Fruit fly (Drosophila melanogaster) whole organism, embryonic: Measurements from ENCODE around the gene CG43402.

ENCODE experiments used
- Aef1 ChIP-seq: fragments of 200-800 bp; sonication (Bioruptor generic); IDR thresholded peaks from 3 replicates; pipeline ENCODE4 v1.3.6; 2022; ENCODE audit warnings: missing biosample characterization, missing genetic modification characterization
- Bdp1 ChIP-seq: fragments of 200-800 bp; sonication (Bioruptor generic); optimal IDR thresholded peaks from 3 replicates; lab custom pipeline; 2016; ENCODE audit warnings: missing biosample characterization, missing genetic modification characterization
- BtbVII ChIP-seq: fragments of 200-800 bp; sonication (Bioruptor generic); optimal IDR thresholded peaks from 3 replicates; lab custom pipeline; 2017; ENCODE audit warnings: missing biosample characterization, mild to moderate bottlenecking, missing genetic modification characterization
- CG10274 ChIP-seq: fragments of 200-800 bp; sonication (Bioruptor generic); optimal IDR thresholded peaks from 3 replicates; lab custom pipeline; 2017; ENCODE audit warnings: missing biosample characterization, mild to moderate bottlenecking, missing genetic modification characterization
- CG11456 ChIP-seq: fragments of 200-800 bp; sonication (Bioruptor generic); IDR thresholded peaks from 3 replicates; pipeline ENCODE4 v1.3.6; 2022; ENCODE audit warnings: missing biosample characterization, missing genetic modification characterization
- CG1233 ChIP-seq: fragments of 200-800 bp; sonication (Bioruptor generic); optimal IDR thresholded peaks from 4 replicates; lab custom pipeline; 2018; ENCODE audit warnings: missing biosample characterization, mild to moderate bottlenecking, missing genetic modification characterization
- CG13287 ChIP-seq: fragments of 200-800 bp; sonication (Bioruptor generic); IDR thresholded peaks from 2 replicates; pipeline ENCODE4 v1.3.6; 2022; ENCODE audit warnings: missing biosample characterization, missing genetic modification characterization; ENCODE audit not compliant: partially characterized antibody
- CG13624 ChIP-seq: fragments of 200-800 bp; sonication (Bioruptor generic); optimal IDR thresholded peaks from 2 replicates; lab custom pipeline; 2016; ENCODE audit warnings: missing biosample characterization, missing genetic modification characterization
- CG14014 ChIP-seq: fragments of 200-800 bp; sonication (Bioruptor generic); IDR thresholded peaks from 2 replicates; pipeline ENCODE4 v1.3.6; 2022; ENCODE audit warnings: missing biosample characterization, missing genetic modification characterization
- CG15073 ChIP-seq: fragments of 200-800 bp; sonication (Bioruptor generic); optimal IDR thresholded peaks from 2 replicates; lab custom pipeline; 2016; ENCODE audit warnings: missing biosample characterization, missing genetic modification characterization
- CG15514 ChIP-seq: fragments of 200-800 bp; sonication (Bioruptor generic); optimal IDR thresholded peaks from 3 replicates; lab custom pipeline; 2017; ENCODE audit warnings: missing biosample characterization, missing genetic modification characterization, mild to moderate bottlenecking, moderate library complexity, missing genetic modification reagents
- CG17328 ChIP-seq: fragments of 200-800 bp; sonication (Bioruptor generic); IDR thresholded peaks from 2 replicates; pipeline ENCODE4 v1.3.6; 2022; ENCODE audit warnings: missing biosample characterization, missing genetic modification characterization
- CG18262 ChIP-seq: fragments of 200-800 bp; optimal IDR thresholded peaks from 3 replicates; lab custom pipeline; 2019; ENCODE audit warnings: missing biosample characterization, mild to moderate bottlenecking, missing genetic modification characterization, moderate library complexity
- CG2712 ChIP-seq: fragments of 200-800 bp; optimal IDR thresholded peaks from 3 replicates; lab custom pipeline; 2019; ENCODE audit warnings: missing biosample characterization, mild to moderate bottlenecking, missing genetic modification characterization, moderate library complexity
- CG30020 ChIP-seq: fragments of 200-800 bp; optimal IDR thresholded peaks from 2 replicates; lab custom pipeline; 2019; ENCODE audit warnings: missing biosample characterization, mild to moderate bottlenecking, missing genetic modification characterization, moderate library complexity
- CG31441 ChIP-seq: fragments of 200-800 bp; sonication (Bioruptor generic); IDR thresholded peaks from 2 replicates; pipeline ENCODE4 v1.3.6; 2022; ENCODE audit warnings: missing biosample characterization, missing genetic modification characterization
- CG6683 ChIP-seq: fragments of 200-800 bp; sonication (Bioruptor generic); optimal IDR thresholded peaks from 2 replicates; lab custom pipeline; 2017; ENCODE audit warnings: missing biosample characterization, mild to moderate bottlenecking, missing genetic modification characterization, missing genetic modification reagents
- CG6689 ChIP-seq: fragments of 200-800 bp; sonication (Bioruptor generic); IDR thresholded peaks from 2 replicates; pipeline ENCODE4 v1.3.6; 2022; ENCODE audit warnings: missing biosample characterization, missing genetic modification characterization
- CG7928 ChIP-seq: fragments of 200-800 bp; sonication (Bioruptor generic); optimal IDR thresholded peaks from 2 replicates; lab custom pipeline; 2017; ENCODE audit warnings: missing biosample characterization, mild to moderate bottlenecking, missing genetic modification characterization
- CG8359 ChIP-seq: fragments of 200-800 bp; sonication (Bioruptor generic); optimal IDR thresholded peaks from 2 replicates; lab custom pipeline; 2017; ENCODE audit warnings: missing biosample characterization, mild to moderate bottlenecking, missing genetic modification characterization, borderline replicate concordance
- CG9437 ChIP-seq: fragments of 200-800 bp; sonication (Bioruptor generic); optimal IDR thresholded peaks from 2 replicates; lab custom pipeline; 2018; ENCODE audit warnings: missing biosample characterization, mild to moderate bottlenecking, missing genetic modification characterization
- CG9727 ChIP-seq: fragments of 200-800 bp; sonication (Bioruptor generic); optimal IDR thresholded peaks from 3 replicates; lab custom pipeline; 2017; ENCODE audit warnings: missing biosample characterization, mild to moderate bottlenecking, missing genetic modification characterization
- CoRest ChIP-seq: fragments of 200-800 bp; sonication (Bioruptor generic); optimal IDR thresholded peaks from 3 replicates; lab custom pipeline; 2018; ENCODE audit warnings: missing biosample characterization, mild to moderate bottlenecking, missing genetic modification characterization, moderate library complexity
- Dip3 ChIP-seq: fragments of 200-800 bp; sonication (Bioruptor generic); optimal IDR thresholded peaks from 3 replicates; lab custom pipeline; 2016; ENCODE audit warnings: missing biosample characterization, missing genetic modification characterization
- Dll ChIP-seq: fragments of 200-800 bp; sonication (Bioruptor generic); IDR thresholded peaks from 4 replicates; pipeline ENCODE4 v1.3.6; 2022; ENCODE audit warnings: missing biosample characterization, missing genetic modification characterization; ENCODE audit not compliant: partially characterized antibody
- Doc2 ChIP-seq: fragments of 200-800 bp; sonication (Bioruptor generic); IDR thresholded peaks from 2 replicates; pipeline ENCODE4 v1.3.6; 2022; ENCODE audit warnings: missing biosample characterization, missing genetic modification characterization
- HmgD ChIP-seq: fragments of 200-800 bp; sonication (Bioruptor generic); optimal IDR thresholded peaks from 3 replicates; lab custom pipeline; 2016; ENCODE audit warnings: missing biosample characterization, missing genetic modification characterization
- Hr78 ChIP-seq, 2 experiments: fragments of 200-800 bp in 1 of 2; fragments of >200 bp in 1 of 2; sonication (Bioruptor generic) in 1 of 2; optimal IDR thresholded peaks; 2 replicates each; lab custom pipeline; 2017 to 2019; ENCODE audit warnings: missing biosample characterization in 2 of 2, missing genetic modification characterization in 2 of 2, mild to moderate bottlenecking in 1 of 2, moderate library complexity in 1 of 2
- MTF-1 ChIP-seq: fragments of 200-800 bp; sonication (Bioruptor generic); optimal IDR thresholded peaks from 2 replicates; lab custom pipeline; 2018; ENCODE audit warnings: missing biosample characterization, mild to moderate bottlenecking, missing genetic modification characterization, borderline replicate concordance
- NFAT ChIP-seq: fragments of 200-800 bp; sonication (Bioruptor generic); IDR thresholded peaks from 2 replicates; pipeline ENCODE4 v1.3.6; 2022; ENCODE audit warnings: missing biosample characterization, missing genetic modification characterization
- Neu2 ChIP-seq: fragments of 200-800 bp; sonication (Bioruptor generic); optimal IDR thresholded peaks from 3 replicates; lab custom pipeline; 2016; ENCODE audit warnings: missing biosample characterization, missing genetic modification characterization, borderline replicate concordance
- Poxn ChIP-seq: fragments of 200-800 bp; sonication (Bioruptor generic); IDR thresholded peaks from 2 replicates; pipeline ENCODE4 v1.3.6; 2022; ENCODE audit warnings: missing biosample characterization, missing genetic modification characterization
- Ssrp ChIP-seq: fragments of 200-800 bp; sonication (Bioruptor generic); optimal IDR thresholded peaks from 2 replicates; lab custom pipeline; 2018; ENCODE audit warnings: missing biosample characterization, mild to moderate bottlenecking, missing genetic modification characterization, moderate library complexity
- corto ChIP-seq: fragments of 200-800 bp; sonication (Bioruptor generic); optimal IDR thresholded peaks from 2 replicates; lab custom pipeline; 2016; ENCODE audit warnings: missing biosample characterization, mild to moderate bottlenecking, missing genetic modification characterization, moderate library complexity
- dmrt11E ChIP-seq: fragments of 200-800 bp; sonication (Bioruptor generic); optimal IDR thresholded peaks from 3 replicates; lab custom pipeline; 2018; ENCODE audit warnings: missing biosample characterization, mild to moderate bottlenecking, missing genetic modification characterization, moderate library complexity
- ewg ChIP-seq: fragments of 200-800 bp; sonication (Bioruptor generic); optimal IDR thresholded peaks from 3 replicates; lab custom pipeline; 2017; ENCODE audit warnings: mild to moderate bottlenecking, missing biosample characterization, missing genetic modification reagents, missing genetic modification characterization
- fd102C ChIP-seq: fragments of 200-800 bp; sonication (Bioruptor generic); optimal IDR thresholded peaks from 2 replicates; lab custom pipeline; 2018; ENCODE audit warnings: missing biosample characterization, mild to moderate bottlenecking, missing genetic modification characterization, moderate library complexity
- gem ChIP-seq: fragments of 200-800 bp; sonication (Bioruptor generic); optimal IDR thresholded peaks from 2 replicates; lab custom pipeline; 2019; ENCODE audit warnings: missing biosample characterization, mild to moderate bottlenecking, missing genetic modification characterization, moderate library complexity
- luna ChIP-seq: fragments of 200-800 bp; sonication (Bioruptor generic); optimal IDR thresholded peaks from 2 replicates; lab custom pipeline; 2016; ENCODE audit warnings: missing biosample characterization, missing genetic modification characterization
- nau ChIP-seq: fragments of 200-800 bp; sonication (Bioruptor generic); optimal IDR thresholded peaks from 3 replicates; lab custom pipeline; 2017; ENCODE audit warnings: missing biosample characterization, mild to moderate bottlenecking, missing genetic modification characterization, missing genetic modification reagents
- peb ChIP-seq: fragments of 200-800 bp; sonication (Bioruptor generic); IDR thresholded peaks from 2 replicates; pipeline ENCODE4 v1.3.6; 2022; ENCODE audit warnings: missing biosample characterization, missing genetic modification characterization
- pho ChIP-seq: fragments of 200-800 bp; sonication (Bioruptor generic); optimal IDR thresholded peaks from 2 replicates; lab custom pipeline; 2016; ENCODE audit warnings: missing biosample characterization, missing genetic modification characterization
- pita ChIP-seq: fragments of 200-800 bp; sonication (Bioruptor generic); optimal IDR thresholded peaks from 2 replicates; lab custom pipeline; 2017; ENCODE audit warnings: missing biosample characterization, mild to moderate bottlenecking, missing genetic modification characterization
- psq ChIP-seq: fragments of 200-800 bp; sonication (Bioruptor generic); optimal IDR thresholded peaks from 2 replicates; lab custom pipeline; 2017; ENCODE audit warnings: missing biosample characterization, missing genetic modification characterization
- repo ChIP-seq: fragments of 200-800 bp; sonication (Bioruptor generic); optimal IDR thresholded peaks from 2 replicates; lab custom pipeline; 2016; ENCODE audit warnings: missing biosample characterization, missing genetic modification characterization
- run ChIP-seq: fragments of 200-800 bp; sonication (Bioruptor generic); optimal IDR thresholded peaks from 3 replicates; lab custom pipeline; 2018; ENCODE audit warnings: missing biosample characterization, mild to moderate bottlenecking, missing genetic modification characterization
- sens ChIP-seq: fragments of 200-800 bp; sonication (Bioruptor generic); peaks from one replicate; lab custom pipeline; 2016; ENCODE audit warnings: missing biosample characterization, missing genetic modification characterization
- sqz ChIP-seq: fragments of 200-800 bp; sonication (Bioruptor generic); optimal IDR thresholded peaks from 3 replicates; lab custom pipeline; 2018; ENCODE audit warnings: missing biosample characterization, mild to moderate bottlenecking, missing genetic modification characterization
- twi ChIP-seq: fragments of 200-800 bp; optimal IDR thresholded peaks from 2 replicates; lab custom pipeline; 2019; ENCODE audit warnings: missing biosample characterization, mild to moderate bottlenecking, missing genetic modification characterization, moderate library complexity
- unc-4 ChIP-seq: fragments of 200-800 bp; sonication (Bioruptor generic); IDR thresholded peaks from 2 replicates; pipeline ENCODE4 v1.3.6; 2022; ENCODE audit warnings: missing biosample characterization, missing genetic modification characterization; ENCODE audit not compliant: partially characterized antibody
- wdn ChIP-seq: fragments of 200-800 bp; sonication (Bioruptor generic); IDR thresholded peaks from 2 replicates; pipeline ENCODE4 v1.3.6; 2022; ENCODE audit warnings: missing biosample characterization, missing genetic modification characterization

Gene CG43402

DNA sequence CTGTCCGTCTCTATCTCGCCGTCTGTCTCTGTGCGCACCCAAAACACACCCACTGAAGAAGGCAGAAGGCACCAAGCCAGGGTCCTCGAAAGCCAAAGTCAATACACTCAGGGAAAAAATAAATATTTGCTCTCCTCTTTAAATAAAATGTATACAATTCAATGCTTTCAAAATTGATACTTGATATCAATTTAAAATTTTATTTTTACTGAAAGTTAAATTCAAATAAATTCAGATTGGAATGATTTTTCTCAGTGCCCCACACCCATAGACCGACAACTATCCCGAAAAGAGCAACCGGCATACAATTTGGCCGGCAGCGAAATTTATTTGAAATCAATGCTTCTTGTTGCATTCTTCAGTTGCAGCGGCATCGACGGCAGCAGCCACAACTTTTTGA is 14.4 kb downstream of the CG43402 start (continued):
- TF ChIP-seq CG13287 (GFP tag; lab: Robert Waterston, UW) (no peak), NFAT (GFP tag; lab: Robert Waterston, UW) (no peak), Doc2 (no peak), Dll (GFP tag; lab: Robert Waterston, UW) (no peak), dmrt11E (tag; lab: Kevin White, UChicago) (peak; percentile 64), twi (no peak), wdn (no peak), CG17328 (GFP tag; lab: Robert Waterston, UW) (peak; percentile 43; the same call in 1 of the 2 replicates), sqz (no peak), repo (GFP tag; lab: Kevin White, UChicago) (no peak), Neu2 (GFP tag; lab: Kevin White, UChicago) (no peak), psq (GFP tag; lab: Kevin White, UChicago) (no peak), unc-4 (no peak), corto (GFP tag; lab: Kevin White, UChicago) (no peak), CG6683 (GFP tag; lab: Kevin White, UChicago) (no peak), gem (tag; lab: Kevin White, UChicago) (peak; percentile 50), CoRest (no peak), CG30020 (tag; lab: Kevin White, UChicago) (no peak), Bdp1 (GFP tag; lab: Kevin White, UChicago) (no peak), luna (GFP tag; lab: Kevin White, UChicago) (no peak), CG9727 (GFP tag; lab: Kevin White, UChicago) (no peak), CG8359 (no peak), CG18262 (tag; lab: Kevin White, UChicago) (peak; percentile 11), Ssrp (peak; percentile 20), CG15514 (GFP tag; lab: Kevin White, UChicago) (no peak), nau (no peak), CG2712 (peak; percentile 50), Aef1 (GFP tag; lab: Robert Waterston, UW) (no peak), MTF-1 (GFP tag; lab: Kevin White, UChicago) (no peak), CG11456 (GFP tag; lab: Robert Waterston, UW) (no peak), ewg (GFP tag; lab: Kevin White, UChicago) (no peak), run (tag; lab: Kevin White, UChicago) (no peak), sens (peak; percentile 87), pita (GFP tag; lab: Kevin White, UChicago) (no peak), pho (GFP tag; lab: Kevin White, UChicago) (no peak), HmgD (no peak), Poxn (no peak), peb (no peak), CG1233 (GFP tag; lab: Kevin White, UChicago) (no peak), CG15073 (GFP tag; lab: Kevin White, UChicago) (no peak), fd102C (GFP tag; lab: Kevin White, UChicago) (peak; percentile 42), Dip3 (GFP tag; lab: Kevin White, UChicago) (no peak), CG13624 (GFP tag; lab: Kevin White, UChicago) (no peak), CG10274 (no peak), Hr78 (GFP tag; optimal IDR thresholded peaks at IDR 0.05; lab: Kevin White, UChicago) (no peak), CG7928 (no peak), CG14014 (GFP tag; lab: Robert Waterston, UW) (no peak), CG9437 (GFP tag; lab: Kevin White, UChicago) (no peak), BtbVII (no peak), CG31441 (GFP tag; lab: Robert Waterston, UW) (no peak), CG6689 (GFP tag; lab: Robert Waterston, UW) (peak; percentile 42; the same call in 1 of the 2 replicates)
